Worm (Caenorhabditis elegans): ENCODE measurements around the gene W09C2.8.

DNA sequence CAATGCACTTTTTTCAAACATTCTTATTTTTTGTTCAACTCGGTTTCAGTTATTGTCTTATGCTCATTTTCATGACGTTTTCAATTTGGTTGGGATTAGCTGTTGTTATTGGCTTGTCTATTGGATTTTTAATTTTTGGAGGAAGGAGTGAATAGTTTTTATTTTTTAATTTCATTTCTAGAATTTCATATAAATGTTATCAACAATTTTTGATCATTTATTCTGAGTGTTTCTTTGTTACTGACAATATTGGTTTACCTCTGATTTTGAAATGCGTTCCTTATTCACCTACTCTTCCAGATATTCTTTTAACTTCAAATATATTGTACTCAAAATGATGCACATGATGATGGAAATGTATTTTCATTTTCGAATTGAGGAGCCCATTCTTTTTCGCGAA is 29.8 kb upstream of the W09C2.8 start, which contains the start of gene F58G6.7:
- TF ChIP-seq klf-2 (GFP tag; conservative IDR thresholded peaks at IDR 0.05) (no peak), ref-1 (GFP tag; conservative IDR thresholded peaks at IDR 0.05) (no peak)
